Fruit fly (Drosophila melanogaster): ENCODE results near the gene CG10097.

The CG10097 gene

dm6 chr3R:12369793-12370642 lies 25.8 kb downstream of the CG10097 start (continued):
- TF ChIP-seq sens (GFP tag) (peak; percentile 69), unpg (GFP tag; optimal IDR thresholded peaks at IDR 0.05) (no peak), stwl (tag; optimal IDR thresholded peaks at IDR 0.05) (peak; percentile 23), sna (GFP tag; IDR thresholded peaks at IDR 0.05; ENCODE audit: partially characterized antibody) (no peak), fd3F (GFP tag; optimal IDR thresholded peaks at IDR 0.05) (no peak), CG17359 (tag; optimal IDR thresholded peaks at IDR 0.05) (no peak), CG5245 (GFP tag; optimal IDR thresholded peaks at IDR 0.05) (no peak), CG6813 (GFP tag; optimal IDR thresholded peaks at IDR 0.05) (peak; percentile 47), ham (GFP tag; IDR thresholded peaks at IDR 0.05) (no peak), wek (GFP tag; optimal IDR thresholded peaks at IDR 0.05) (no peak), CG5180 (GFP tag; optimal IDR thresholded peaks at IDR 0.05) (no peak), CG4404 (GFP tag; IDR thresholded peaks at IDR 0.05) (no peak), CG15073 (GFP tag; optimal IDR thresholded peaks at IDR 0.05) (no peak), CG31365 (tag; optimal IDR thresholded peaks at IDR 0.05) (no peak), CG2120 (GFP tag; optimal IDR thresholded peaks at IDR 0.05) (no peak), tup (GFP tag; optimal IDR thresholded peaks at IDR 0.05) (no peak), CG31388 (GFP tag; optimal IDR thresholded peaks at IDR 0.05) (peak; percentile 2), pfk (GFP tag; optimal IDR thresholded peaks at IDR 0.05) (no peak), dmrt99B (tag; optimal IDR thresholded peaks at IDR 0.05) (no peak), tna (GFP tag; IDR thresholded peaks at IDR 0.05; ENCODE audit: partially characterized antibody) (no peak), Sry-β (GFP tag; optimal IDR thresholded peaks at IDR 0.05) (no peak), Nf-YC (tag; optimal IDR thresholded peaks at IDR 0.05) (no peak), MTF-1 (GFP tag; optimal IDR thresholded peaks at IDR 0.05; ENCODE audit: borderline replicate concordance) (peak; percentile 62), Ptx1 (GFP tag; IDR thresholded peaks at IDR 0.05) (0 out of 2 replicates have a peak, but pooled peaks have one; percentile 1), Mad (GFP tag; optimal IDR thresholded peaks at IDR 0.05) (no peak), HHEX (GFP tag; optimal IDR thresholded peaks at IDR 0.05) (no peak), CG11085 (GFP tag; IDR thresholded peaks at IDR 0.05) (no peak), ERR (GFP tag; optimal IDR thresholded peaks at IDR 0.05) (no peak), onecut (GFP tag; IDR thresholded peaks at IDR 0.05) (no peak), ara (GFP tag; IDR thresholded peaks at IDR 0.05) (no peak), gro (GFP tag; optimal IDR thresholded peaks at IDR 0.05) (no peak), ranshi (GFP tag; IDR thresholded peaks at IDR 0.05) (no peak), CG18764 (GFP tag; optimal IDR thresholded peaks at IDR 0.05) (no peak), CG6654 (GFP tag; optimal IDR thresholded peaks at IDR 0.05) (no peak), CG13775 (GFP tag; optimal IDR thresholded peaks at IDR 0.05) (no peak), CG6272 (GFP tag; IDR thresholded peaks at IDR 0.05) (no peak), az2 (GFP tag; optimal IDR thresholded peaks at IDR 0.05) (peak; percentile 4), bcd (GFP tag; optimal IDR thresholded peaks at IDR 0.05) (no peak)

dm6 chr3R:12369135-12369792 lies 26.5 kb downstream of the CG10097 start, which contains the start of gene GstD1:
Gene GstD1 (minus strand): TSS chr3R:12369268.
- TF ChIP-seq CG9876 (GFP tag; optimal IDR thresholded peaks at IDR 0.05): no peak
- peak; percentile 44 for TF ChIP-seq Max (GFP tag; optimal IDR thresholded peaks at IDR 0.05)
- peak; percentile 76 for TF ChIP-seq CG10147 (GFP tag; optimal IDR thresholded peaks at IDR 0.05)
- no peak for TF ChIP-seq zen (tag; optimal IDR thresholded peaks at IDR 0.05)
- TF ChIP-seq CG17612 (GFP tag; IDR thresholded peaks at IDR 0.05): no peak
- peak; percentile 39 for TF ChIP-seq slp2 (GFP tag; optimal IDR thresholded peaks at IDR 0.05)
- no peak for TF ChIP-seq CG1792 (GFP tag; optimal IDR thresholded peaks at IDR 0.05)
- TF ChIP-seq CG12391 (tag; optimal IDR thresholded peaks at IDR 0.05): peak; percentile 28
- no peak for TF ChIP-seq CG8089 (GFP tag; optimal IDR thresholded peaks at IDR 0.05)
- no peak for TF ChIP-seq crc (GFP tag; optimal IDR thresholded peaks at IDR 0.05)
- peak; percentile 8 for TF ChIP-seq CG17359 (tag; optimal IDR thresholded peaks at IDR 0.05)
- TF ChIP-seq row (GFP tag; IDR thresholded peaks at IDR 0.05): peak; percentile 64
- TF ChIP-seq Usf (GFP tag; optimal IDR thresholded peaks at IDR 0.05): peak; percentile 14
- no peak for TF ChIP-seq CG7357 (GFP tag; IDR thresholded peaks at IDR 0.05)
